Worm (Caenorhabditis elegans): ENCODE results near the gene Y59H11AM.4.

DNA sequence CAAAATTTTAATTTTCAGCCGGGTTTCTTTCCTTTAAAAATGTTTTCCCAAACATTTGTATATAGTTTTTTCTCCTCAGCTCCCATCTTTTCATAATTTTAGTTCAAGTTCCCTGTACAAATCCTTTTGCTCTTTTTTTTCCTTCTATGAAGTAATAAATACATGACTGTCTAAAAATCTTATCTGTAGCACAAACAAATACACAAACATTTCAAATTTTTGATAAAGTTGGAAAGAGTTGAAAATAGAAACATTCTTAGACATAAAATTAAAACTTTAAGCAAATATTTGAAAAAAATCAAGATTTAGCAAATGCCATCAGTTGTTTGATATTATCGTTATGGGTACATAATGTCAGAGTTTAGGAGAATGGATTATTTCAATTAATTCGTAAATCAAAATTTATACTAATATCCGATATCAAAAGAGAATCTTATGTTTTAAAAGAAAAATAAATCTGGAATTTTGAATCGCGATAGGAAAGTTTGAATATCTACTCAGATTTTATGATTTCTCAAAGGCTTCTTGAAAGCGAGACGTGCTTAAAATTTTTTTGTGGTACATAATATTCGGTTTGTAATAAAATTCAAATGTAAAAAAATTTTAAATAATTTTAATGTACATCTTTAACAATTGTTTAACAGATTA is 32.0 kb downstream of the Y59H11AM.4 start:
- TF ChIP-seq unc-86 (tag; optimal IDR thresholded peaks at IDR 0.05) (no peak), elt-2 (tag; optimal IDR thresholded peaks at IDR 0.05) (no peak), dmd-4 (tag; optimal IDR thresholded peaks at IDR 0.05; ENCODE audit: borderline replicate concordance) (no peak), pha-4 (tag; optimal IDR thresholded peaks at IDR 0.05) (no peak), pag-3 (tag; optimal IDR thresholded peaks at IDR 0.05; ENCODE audit: borderline replicate concordance) (no peak), pqm-1 (tag; optimal IDR thresholded peaks at IDR 0.05) (no peak), K09A11.1 (tag; optimal IDR thresholded peaks at IDR 0.05; ENCODE audit: insufficient read depth) (no peak), ceh-9 (tag; optimal IDR thresholded peaks at IDR 0.05) (no peak), ceh-2 (tag; optimal IDR thresholded peaks at IDR 0.05) (no peak), ref-2 (tag; optimal IDR thresholded peaks at IDR 0.05) (no peak), lin-11 (tag; optimal IDR thresholded peaks at IDR 0.05) (no peak), odd-2 (tag; optimal IDR thresholded peaks at IDR 0.05) (no peak), unc-55 (GFP tag; optimal IDR thresholded peaks at IDR 0.05) (no peak), gmeb-2 (tag; optimal IDR thresholded peaks at IDR 0.05) (no peak)
